Worm (Caenorhabditis elegans) whole organism, L1 larva: ENCODE data around the gene ogr-2.
A peak's percentile ranks its signal among the peaks of the same experiment; 100 is the strongest.

ENCODE experiments used
- C04F5.9 ChIP-seq: sonication (generic microtip); optimal IDR thresholded peaks from 2 replicates; lab custom pipeline; 2016; ENCODE audit warnings: missing genetic modification characterization, missing compliant biosample characterization
- C16A3.4 ChIP-seq: fragments of 150-350 bp; optimal IDR thresholded peaks from 2 replicates; lab custom pipeline; 2014; ENCODE audit warnings: missing biosample characterization, missing genetic modification characterization
- F16B12.6 ChIP-seq: fragments of 150-350 bp; optimal IDR thresholded peaks from 2 replicates; lab custom pipeline; 2014; ENCODE audit warnings: missing biosample characterization, missing genetic modification characterization
- ama-1 ChIP-seq: fragments of 150-350 bp; optimal IDR thresholded peaks from 2 replicates; lab custom pipeline; 2014
- ceh-88 ChIP-seq: fragments of 200-800 bp; sonication (Bioruptor generic); IDR thresholded peaks from 2 replicates; pipeline ENCODE4 v1.3.6; 2022; ENCODE audit warnings: missing genetic modification characterization, missing compliant biosample characterization
- dpl-1 ChIP-seq, 3 experiments: fragments of 150-350 bp in 2 of 3; sonication (generic microtip) in 1 of 3; optimal IDR thresholded peaks; 2 replicates each; lab custom pipeline; 2014 to 2017; ENCODE audit warnings: missing biosample characterization in 3 of 3, missing genetic modification characterization in 3 of 3, missing genetic modification reagents in 3 of 3
- efl-1 ChIP-seq, 4 experiments: fragments of 150-350 bp; optimal IDR thresholded peaks in 3 of 4; peaks in 1 of 4; 1 replicate in 1 of 4; 2 replicates in 3 of 4; lab custom pipeline; 2014; ENCODE audit warnings: missing biosample characterization in 2 of 4, missing genetic modification characterization in 2 of 4, missing genetic modification reagents in 2 of 4
- efl-3 ChIP-seq: fragments of 200-800 bp; sonication (Bioruptor generic); optimal IDR thresholded peaks from 2 replicates; lab custom pipeline; 2018; ENCODE audit warnings: mild to moderate bottlenecking, missing genetic modification characterization, missing compliant biosample characterization
- elt-3 ChIP-seq, 6 experiments: fragments of 150-350 bp in 1 of 6; sonication (generic microtip); optimal IDR thresholded peaks; 2 replicates each; lab custom pipeline; 2017 to 2018; ENCODE audit warnings: missing biosample characterization in 6 of 6, missing genetic modification characterization in 6 of 6, inconsistent platforms in 1 of 6
- fkh-4 ChIP-seq: sonication (generic microtip); optimal IDR thresholded peaks from 2 replicates; lab custom pipeline; 2016; ENCODE audit warnings: missing compliant biosample characterization, missing genetic modification characterization, borderline replicate concordance
- fos-1 ChIP-seq: fragments of 150-350 bp; optimal IDR thresholded peaks from 2 replicates; lab custom pipeline; 2014; ENCODE audit warnings: missing biosample characterization, missing genetic modification characterization
- grh-1 ChIP-seq: fragments of 200-800 bp; sonication (Bioruptor generic); IDR thresholded peaks from 2 replicates; pipeline ENCODE4 v1.3.6; 2022; ENCODE audit warnings: missing genetic modification reagents, missing genetic modification characterization, missing compliant biosample characterization
- isw-1 ChIP-seq: fragments of 200-800 bp; sonication (Bioruptor generic); IDR thresholded peaks from 2 replicates; pipeline ENCODE4 v1.3.6; 2022; ENCODE audit warnings: missing genetic modification characterization, missing compliant biosample characterization
- lin-13 ChIP-seq: fragments of 150-350 bp; optimal IDR thresholded peaks from 2 replicates; lab custom pipeline; 2014; ENCODE audit warnings: missing biosample characterization, missing genetic modification reagents, missing genetic modification characterization
- lin-14 ChIP-seq: fragments of 200-800 bp; sonication (Bioruptor generic); optimal IDR thresholded peaks from 2 replicates; lab custom pipeline; 2018; ENCODE audit warnings: mild to moderate bottlenecking, missing genetic modification characterization, moderate library complexity, missing compliant biosample characterization
- lin-15B ChIP-seq: fragments of 150-350 bp; sonication (generic microtip); optimal IDR thresholded peaks from 3 replicates; lab custom pipeline; 2014; ENCODE audit warnings: missing biosample characterization, missing genetic modification characterization
- lin-39 ChIP-seq: fragments of 150-350 bp; optimal IDR thresholded peaks from 2 replicates; lab custom pipeline; 2014; ENCODE audit warnings: missing biosample characterization, missing genetic modification reagents, missing genetic modification characterization
- lir-3 ChIP-seq: sonication (generic microtip); optimal IDR thresholded peaks from 2 replicates; lab custom pipeline; 2016; ENCODE audit warnings: mild to moderate bottlenecking, missing genetic modification characterization, moderate library complexity, missing compliant biosample characterization; ENCODE audit not compliant: poor library complexity
- lsy-2 ChIP-seq, 2 experiments: fragments of 150-350 bp; optimal IDR thresholded peaks; 2 replicates each; lab custom pipeline; 2014; ENCODE audit warnings: missing biosample characterization in 2 of 2, missing genetic modification characterization in 2 of 2
- mab-9 ChIP-seq: fragments of 200-800 bp; sonication (Bioruptor generic); IDR thresholded peaks from 2 replicates; pipeline ENCODE4 v1.3.6; 2022; ENCODE audit warnings: missing genetic modification reagents, missing genetic modification characterization, missing compliant biosample characterization
- mdl-1 ChIP-seq, 2 experiments: fragments of 150-350 bp; optimal IDR thresholded peaks; 2 replicates each; lab custom pipeline; 2014 to 2017; ENCODE audit warnings: missing biosample characterization in 2 of 2, missing genetic modification characterization in 2 of 2, inconsistent platforms in 1 of 2
- nhr-11 ChIP-seq: fragments of 150-350 bp; optimal IDR thresholded peaks from 2 replicates; lab custom pipeline; 2014; ENCODE audit warnings: missing biosample characterization, missing genetic modification characterization
- nhr-19 ChIP-seq: fragments of 200-800 bp; sonication (Bioruptor generic); conservative IDR thresholded peaks from 2 replicates; pipeline ENCODE4 v1.3.6; 2022; ENCODE audit warnings: missing genetic modification characterization, missing compliant biosample characterization
- nhr-20 ChIP-seq: sonication (generic microtip); optimal IDR thresholded peaks from 2 replicates; lab custom pipeline; 2016; ENCODE audit warnings: mild to moderate bottlenecking, missing genetic modification characterization, missing compliant biosample characterization
- nhr-237 ChIP-seq: fragments of 150-350 bp; optimal IDR thresholded peaks from 2 replicates; lab custom pipeline; 2014; ENCODE audit warnings: missing biosample characterization, missing genetic modification characterization
- nhr-47 ChIP-seq: sonication (generic microtip); optimal IDR thresholded peaks from 2 replicates; lab custom pipeline; 2016; ENCODE audit warnings: mild to moderate bottlenecking, missing genetic modification characterization, moderate library complexity, missing compliant biosample characterization
- nhr-71 ChIP-seq: sonication (generic microtip); optimal IDR thresholded peaks from 2 replicates; lab custom pipeline; 2016; ENCODE audit warnings: mild to moderate bottlenecking, missing genetic modification characterization, moderate library complexity, missing compliant biosample characterization
- nhr-77 ChIP-seq: fragments of 150-350 bp; optimal IDR thresholded peaks from 2 replicates; lab custom pipeline; 2014; ENCODE audit warnings: missing biosample characterization, missing genetic modification characterization
- nhr-85 ChIP-seq: sonication (generic microtip); peaks from one replicate; lab custom pipeline; 2016; ENCODE audit warnings: missing genetic modification characterization, inconsistent platforms, missing compliant biosample characterization
- skn-1 ChIP-seq: fragments of 150-350 bp; optimal IDR thresholded peaks from 2 replicates; lab custom pipeline; 2014; ENCODE audit warnings: missing biosample characterization, missing genetic modification characterization
- snu-23 ChIP-seq: sonication (generic microtip); optimal IDR thresholded peaks from 2 replicates; lab custom pipeline; 2016; ENCODE audit warnings: missing genetic modification characterization, missing compliant biosample characterization
- sox-4 ChIP-seq: sonication (generic microtip); optimal IDR thresholded peaks from 2 replicates; lab custom pipeline; 2016; ENCODE audit warnings: missing genetic modification characterization, missing compliant biosample characterization
- unc-130 ChIP-seq: fragments of 150-350 bp; optimal IDR thresholded peaks from 2 replicates; lab custom pipeline; 2017; ENCODE audit warnings: missing biosample characterization, missing genetic modification characterization, inconsistent platforms
- unc-86 ChIP-seq: sonication (generic microtip); optimal IDR thresholded peaks from 2 replicates; lab custom pipeline; 2016; ENCODE audit warnings: missing genetic modification characterization, missing compliant biosample characterization
- unc-98 ChIP-seq: fragments of 200-800 bp; sonication (Bioruptor generic); IDR thresholded peaks from 2 replicates; pipeline ENCODE4 v1.3.6; 2022; ENCODE audit warnings: missing genetic modification characterization, missing compliant biosample characterization
- vab-15 ChIP-seq: sonication (generic microtip); optimal IDR thresholded peaks from 2 replicates; lab custom pipeline; 2017; ENCODE audit warnings: missing genotype, mild to moderate bottlenecking, missing genetic modification characterization, missing compliant biosample characterization

ogr-2 gene

DNA sequence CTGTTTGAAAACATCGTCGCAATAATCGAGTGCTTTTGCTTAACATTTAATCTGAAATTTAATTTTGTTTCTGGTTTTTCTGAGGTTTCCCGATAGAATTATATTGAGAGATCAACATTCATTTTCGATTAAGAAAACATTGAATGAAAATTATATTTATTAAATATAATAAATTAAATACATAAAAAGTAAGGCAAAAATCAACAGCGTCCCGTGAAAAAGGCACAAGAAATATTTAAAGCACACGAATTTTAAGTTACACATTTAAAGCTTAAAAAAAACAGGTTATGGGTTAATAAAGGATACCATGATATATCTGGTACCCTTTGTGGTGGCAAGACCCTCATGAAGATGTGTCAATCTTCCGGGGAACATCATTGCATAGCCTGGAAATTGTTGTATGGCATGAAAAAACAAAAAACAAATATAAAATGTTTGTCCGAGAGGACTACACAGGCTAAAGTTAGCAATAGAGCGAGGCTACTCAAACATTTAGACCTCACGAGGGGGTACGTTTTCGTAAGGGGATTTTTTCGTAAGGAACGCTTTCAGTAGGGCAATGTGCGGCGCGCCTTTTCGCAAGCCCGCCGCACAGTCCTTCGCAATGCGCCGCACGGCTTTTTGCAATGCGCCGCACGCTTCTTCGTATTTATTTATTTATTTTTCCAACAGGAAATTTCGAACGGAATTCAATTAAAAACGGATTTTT, 7.6 kb upstream of the ogr-2 start, which contains the start of gene mtcu-2 (continued):
- TF ChIP-seq nhr-77 (peak; percentile 60), nhr-19 (peak; percentile 98), skn-1 (tag; lab: Kevin White, UChicago) (peak; percentile 38), nhr-47 (tag; lab: Kevin White, UChicago) (peak; percentile 90), unc-86 (tag; lab: Kevin White, UChicago) (peak; percentile 85), lin-39 (tag; lab: Kevin White, UChicago) (peak; percentile 39), nhr-85 (tag; lab: Kevin White, UChicago) (peak; percentile 96), C04F5.9 (tag; lab: Kevin White, UChicago) (peak; percentile 61), dpl-1 (GFP tag; optimal IDR thresholded peaks at IDR 0.05; lab: Kevin White, UChicago) (peak; percentile 51 to 72 (median 65)), lin-15B (peak; percentile 85), sox-4 (peak; percentile 71), vab-15 (peak; percentile 57), grh-1 (GFP tag; lab: Robert Waterston, UW) (peak; percentile 98), lin-14 (peak; percentile 89), fkh-4 (tag; lab: Kevin White, UChicago) (peak; percentile 12), elt-3 (tag; optimal IDR thresholded peaks at IDR 0.05; lab: Kevin White, UChicago) (peak in 3 of 6 experiments; percentile 27 to 76 (median 30)), F16B12.6 (peak; percentile 52), snu-23 (peak; percentile 79), nhr-11 (tag; lab: Kevin White, UChicago) (peak; percentile 64), unc-130 (peak; percentile 53), unc-98 (GFP tag; lab: Robert Waterston, UW) (peak; percentile 90), fos-1 (tag; lab: Kevin White, UChicago) (peak; percentile 6), lin-13 (GFP tag; lab: Kevin White, UChicago) (peak; percentile 46), mdl-1 (tag; optimal IDR thresholded peaks at IDR 0.05; lab: Kevin White, UChicago) (peak in 1 of 2 experiments; percentile 45), lsy-2 (tag; optimal IDR thresholded peaks at IDR 0.05; lab: Kevin White, UChicago) (peak; percentile 74 to 88), efl-1 (optimal IDR thresholded peaks at IDR 0.05; lab: Kevin White, UChicago) (peak; percentile 80 to 81), efl-1 (GFP tag; optimal IDR thresholded peaks at IDR 0.05 in 1 of 2; lab: Kevin White, UChicago) (peak; percentile 71 to 97), nhr-237 (tag; lab: Kevin White, UChicago) (peak; percentile 24), nhr-20 (peak; percentile 84), lir-3 (peak; percentile 79)
- TF ChIP-seq, all 84 proteins: peak for 57; not testable (repeated sequence) for 27

- peak; percentile 81 for TF ChIP-seq nhr-19
- TF ChIP-seq mab-9 (GFP tag; lab: Robert Waterston, UW) = 0 out of 2 replicates have a peak, but pooled peaks have one; percentile 15
- TF ChIP-seq isw-1 (GFP tag; lab: Robert Waterston, UW) = peak; percentile 77
- TF ChIP-seq efl-1 (optimal IDR thresholded peaks at IDR 0.05; lab: Kevin White, UChicago) = peak in 1 of 2 experiments; percentile 4
- peak in 1 of 2 experiments; percentile 87 for TF ChIP-seq efl-1 (GFP tag; optimal IDR thresholded peaks at IDR 0.05 in 1 of 2; lab: Kevin White, UChicago)
- TF ChIP-seq grh-1 (GFP tag; lab: Robert Waterston, UW) = peak; percentile 63
- peak; percentile 8 for TF ChIP-seq C16A3.4 (tag; lab: Kevin White, UChicago)
- peak in 1 of 2 experiments; percentile 28 for TF ChIP-seq lsy-2 (tag; optimal IDR thresholded peaks at IDR 0.05; lab: Kevin White, UChicago)
- TF ChIP-seq nhr-71 (tag; lab: Kevin White, UChicago) = peak; percentile 16
- peak; percentile 15 for TF ChIP-seq nhr-47 (tag; lab: Kevin White, UChicago)
- TF ChIP-seq dpl-1 (GFP tag; optimal IDR thresholded peaks at IDR 0.05; lab: Kevin White, UChicago) = peak in 1 of 3 experiments; percentile 17
- TF ChIP-seq unc-98 (GFP tag; lab: Robert Waterston, UW) = peak; percentile 16; the same call in 1 of the 2 replicates
- TF ChIP-seq ceh-88 = peak; percentile 70
Observed at ce11 chrII:10034769-10035168, 6.2 kb upstream of the ogr-2 start.

ce11 chrII:10035425-10035824, 5.5 kb upstream of the ogr-2 start:
- TF ChIP-seq dpl-1 (GFP tag; optimal IDR thresholded peaks at IDR 0.05; lab: Kevin White, UChicago) (no peak), ama-1 (lab: Kevin White, UChicago) (no peak), efl-3 (GFP tag; lab: Kevin White, UChicago) (no peak), efl-1 (optimal IDR thresholded peaks at IDR 0.05; lab: Kevin White, UChicago) (no peak), efl-1 (GFP tag; optimal IDR thresholded peaks at IDR 0.05 in 1 of 2; lab: Kevin White, UChicago) (peak in 1 of 2 experiments; percentile 28)
